Fruit fly (Drosophila melanogaster) whole organism, embryonic: ENCODE data around the gene CG15439.

Experiments used
- Atf3 ChIP-seq: fragments of 200-800 bp; sonication (Bioruptor generic); optimal IDR thresholded peaks from 3 replicates; lab custom pipeline; 2016; ENCODE audit warnings: missing biosample characterization, missing genetic modification characterization
- Bgb ChIP-seq: fragments of 200-800 bp; sonication (Bioruptor generic); IDR thresholded peaks from 2 replicates; pipeline ENCODE4 v1.3.6; 2022; ENCODE audit warnings: missing biosample characterization, missing genetic modification characterization; ENCODE audit not compliant: partially characterized antibody
- CG10565 ChIP-seq: fragments of 200-800 bp; sonication (Bioruptor generic); optimal IDR thresholded peaks from 3 replicates; lab custom pipeline; 2016; ENCODE audit warnings: missing biosample characterization, mild to moderate bottlenecking, missing genetic modification characterization
- CG11560 ChIP-seq: fragments of 200-800 bp; sonication (Bioruptor generic); IDR thresholded peaks from 3 replicates; pipeline ENCODE4 v1.3.6; 2022; ENCODE audit warnings: missing biosample characterization, missing genetic modification characterization
- CG11723 ChIP-seq: fragments of 200-800 bp; sonication (Bioruptor generic); optimal IDR thresholded peaks from 2 replicates; lab custom pipeline; 2017; ENCODE audit warnings: missing biosample characterization, mild to moderate bottlenecking, missing genetic modification characterization
- CG14710 ChIP-seq: fragments of 200-800 bp; sonication (Bioruptor generic); optimal IDR thresholded peaks from 3 replicates; lab custom pipeline; 2019; ENCODE audit warnings: missing biosample characterization, mild to moderate bottlenecking, missing genetic modification characterization, moderate library complexity
- CG16813 ChIP-seq: fragments of 200-800 bp; sonication (Bioruptor generic); IDR thresholded peaks from 3 replicates; pipeline ENCODE4 v1.3.6; 2022; ENCODE audit warnings: missing biosample characterization, missing genetic modification characterization; ENCODE audit not compliant: partially characterized antibody
- CG17361 ChIP-seq: fragments of 200-800 bp; sonication (Bioruptor generic); IDR thresholded peaks from 3 replicates; pipeline ENCODE4 v1.3.6; 2022; ENCODE audit warnings: missing biosample characterization, missing genetic modification characterization
- CG17829 ChIP-seq: fragments of 200-800 bp; optimal IDR thresholded peaks from 2 replicates; lab custom pipeline; 2019; ENCODE audit warnings: missing biosample characterization, mild to moderate bottlenecking, missing genetic modification characterization, moderate library complexity
- CG3163 ChIP-seq: fragments of 200-800 bp; sonication (Bioruptor generic); optimal IDR thresholded peaks from 3 replicates; lab custom pipeline; 2016; ENCODE audit warnings: missing biosample characterization, missing genetic modification characterization
- CG3281 ChIP-seq: fragments of 200-800 bp; sonication (Bioruptor generic); optimal IDR thresholded peaks from 3 replicates; lab custom pipeline; 2017; ENCODE audit warnings: missing biosample characterization, mild to moderate bottlenecking, missing genetic modification characterization
- CG34422 ChIP-seq: fragments of 200-800 bp; sonication (Bioruptor generic); IDR thresholded peaks from 3 replicates; pipeline ENCODE4 v1.3.6; 2022; ENCODE audit warnings: missing biosample characterization, missing genetic modification characterization
- CG4617 ChIP-seq: fragments of 200-800 bp; sonication (Bioruptor generic); optimal IDR thresholded peaks from 3 replicates; lab custom pipeline; 2016; ENCODE audit warnings: missing biosample characterization, missing genetic modification characterization, borderline replicate concordance
- CG6654 ChIP-seq: fragments of 200-800 bp; sonication (Bioruptor generic); optimal IDR thresholded peaks from 2 replicates; lab custom pipeline; 2017; ENCODE audit warnings: missing biosample characterization, mild to moderate bottlenecking, missing genetic modification characterization
- CG8388 ChIP-seq: fragments of 200-800 bp; sonication (Bioruptor generic); optimal IDR thresholded peaks from 2 replicates; lab custom pipeline; 2019; ENCODE audit warnings: missing biosample characterization, mild to moderate bottlenecking, missing genetic modification characterization, moderate library complexity
- CG8765 ChIP-seq: fragments of 200-800 bp; sonication (Bioruptor generic); IDR thresholded peaks from 2 replicates; pipeline ENCODE4 v1.3.6; 2022; ENCODE audit warnings: missing biosample characterization, missing genetic modification characterization
- CG9797 ChIP-seq: fragments of 200-800 bp; sonication (Bioruptor generic); optimal IDR thresholded peaks from 3 replicates; lab custom pipeline; 2018; ENCODE audit warnings: missing biosample characterization, mild to moderate bottlenecking, missing genetic modification characterization
- Dip2 ChIP-seq: fragments of 200-800 bp; sonication (Bioruptor generic); IDR thresholded peaks from 2 replicates; pipeline ENCODE4 v1.3.6; 2022; ENCODE audit warnings: missing biosample characterization, missing genetic modification characterization
- Dll ChIP-seq: fragments of 200-800 bp; sonication (Bioruptor generic); IDR thresholded peaks from 4 replicates; pipeline ENCODE4 v1.3.6; 2022; ENCODE audit warnings: missing biosample characterization, missing genetic modification characterization; ENCODE audit not compliant: partially characterized antibody
- Dref ChIP-seq: fragments of 200-800 bp; sonication (Bioruptor generic); IDR thresholded peaks from 2 replicates; pipeline ENCODE4 v1.3.6; 2022; ENCODE audit warnings: missing biosample characterization, missing genetic modification characterization
- E2f2 ChIP-seq: fragments of 200-800 bp; sonication (Bioruptor generic); IDR thresholded peaks from 2 replicates; pipeline ENCODE4 v1.3.6; 2022; ENCODE audit warnings: missing biosample characterization, missing genetic modification characterization
- Elba2 ChIP-seq: fragments of 200-800 bp; sonication (Bioruptor generic); optimal IDR thresholded peaks from 3 replicates; lab custom pipeline; 2016; ENCODE audit warnings: missing biosample characterization, missing genetic modification characterization
- Fer3 ChIP-seq: fragments of 200-800 bp; sonication (Bioruptor generic); optimal IDR thresholded peaks from 2 replicates; lab custom pipeline; 2018; ENCODE audit warnings: missing biosample characterization, mild to moderate bottlenecking, missing genetic modification characterization, moderate library complexity
- Hey ChIP-seq: fragments of 200-800 bp; sonication (Bioruptor generic); optimal IDR thresholded peaks from 3 replicates; lab custom pipeline; 2018; ENCODE audit warnings: missing biosample characterization, mild to moderate bottlenecking, missing genetic modification characterization
- Kr ChIP-seq: fragments of 200-800 bp; sonication (Bioruptor generic); optimal IDR thresholded peaks from 2 replicates; lab custom pipeline; 2017; ENCODE audit warnings: missing biosample characterization, mild to moderate bottlenecking, missing genetic modification characterization
- Lhr ChIP-seq: fragments of 200-800 bp; sonication (Bioruptor generic); optimal IDR thresholded peaks from 3 replicates; lab custom pipeline; 2017; ENCODE audit warnings: mild to moderate bottlenecking, missing biosample characterization, missing genetic modification reagents, missing genetic modification characterization
- Max ChIP-seq: fragments of 200-800 bp; sonication (Bioruptor generic); optimal IDR thresholded peaks from 2 replicates; lab custom pipeline; 2016; ENCODE audit warnings: missing biosample characterization, mild to moderate bottlenecking, missing genetic modification characterization
- Med ChIP-seq: fragments of 200-800 bp; sonication (Bioruptor generic); peaks from one replicate; lab custom pipeline; 2016; ENCODE audit warnings: missing biosample characterization, missing genetic modification characterization, mild to moderate bottlenecking, inconsistent platforms, moderate library complexity
- Myb ChIP-seq: fragments of 200-800 bp; sonication (Bioruptor generic); optimal IDR thresholded peaks from 2 replicates; lab custom pipeline; 2016; ENCODE audit warnings: missing biosample characterization, missing genetic modification characterization
- Xrp1 ChIP-seq: fragments of 200-800 bp; sonication (Bioruptor generic); IDR thresholded peaks from 2 replicates; pipeline ENCODE4 v1.3.6; 2022; ENCODE audit warnings: missing biosample characterization, missing genetic modification characterization
- amos ChIP-seq: fragments of 200-800 bp; sonication (Bioruptor generic); IDR thresholded peaks from 2 replicates; pipeline ENCODE4 v1.3.6; 2022; ENCODE audit warnings: missing biosample characterization, missing genetic modification characterization; ENCODE audit not compliant: partially characterized antibody
- bbx ChIP-seq: fragments of 200-800 bp; sonication (Bioruptor generic); IDR thresholded peaks from 2 replicates; pipeline ENCODE4 v1.3.6; 2022; ENCODE audit warnings: missing biosample characterization, missing genetic modification characterization; ENCODE audit not compliant: partially characterized antibody
- ems ChIP-seq: fragments of 200-800 bp; sonication (Bioruptor generic); optimal IDR thresholded peaks from 3 replicates; lab custom pipeline; 2016; ENCODE audit warnings: missing biosample characterization, missing genetic modification characterization
- eyg ChIP-seq: fragments of 200-800 bp; sonication (Bioruptor generic); optimal IDR thresholded peaks from 3 replicates; lab custom pipeline; 2016; ENCODE audit warnings: missing biosample characterization, missing genetic modification characterization
- fru ChIP-seq: fragments of >200 bp; optimal IDR thresholded peaks from 2 replicates; lab custom pipeline; 2017
- gsb ChIP-seq: fragments of 200-800 bp; sonication (Bioruptor generic); IDR thresholded peaks from 2 replicates; pipeline ENCODE4 v1.3.6; 2022; ENCODE audit warnings: missing biosample characterization, missing genetic modification characterization
- hb ChIP-seq: fragments of 200-800 bp; sonication (Bioruptor generic); IDR thresholded peaks from 3 replicates; pipeline ENCODE4 v1.3.6; 2022; ENCODE audit warnings: missing biosample characterization, missing genetic modification characterization; ENCODE audit not compliant: partially characterized antibody
- hbn ChIP-seq: fragments of 200-800 bp; sonication (Bioruptor generic); IDR thresholded peaks from 2 replicates; pipeline ENCODE4 v1.3.6; 2022; ENCODE audit warnings: missing biosample characterization, missing genetic modification characterization; ENCODE audit not compliant: partially characterized antibody
- inv ChIP-seq: fragments of 200-800 bp; sonication (Bioruptor generic); IDR thresholded peaks from 2 replicates; pipeline ENCODE4 v1.3.6; 2022; ENCODE audit warnings: missing biosample characterization, missing genetic modification characterization; ENCODE audit not compliant: partially characterized antibody
- lmd ChIP-seq: fragments of 200-800 bp; sonication (Bioruptor generic); IDR thresholded peaks from 2 replicates; pipeline ENCODE4 v1.3.6; 2022; ENCODE audit warnings: missing biosample characterization, missing genetic modification characterization
- mirr ChIP-seq: fragments of 200-800 bp; sonication (Bioruptor generic); optimal IDR thresholded peaks from 3 replicates; lab custom pipeline; 2018; ENCODE audit warnings: missing biosample characterization, mild to moderate bottlenecking, missing genetic modification characterization
- nmo ChIP-seq: fragments of 200-800 bp; sonication (Bioruptor generic); optimal IDR thresholded peaks from 2 replicates; lab custom pipeline; 2018; ENCODE audit warnings: missing biosample characterization, mild to moderate bottlenecking, missing genetic modification characterization, moderate library complexity
- onecut ChIP-seq: fragments of 200-800 bp; sonication (Bioruptor generic); IDR thresholded peaks from 2 replicates; pipeline ENCODE4 v1.3.6; 2022; ENCODE audit warnings: missing biosample characterization, missing genetic modification characterization
- pfk ChIP-seq: fragments of 200-800 bp; sonication (Bioruptor generic); optimal IDR thresholded peaks from 2 replicates; lab custom pipeline; 2018; ENCODE audit warnings: missing biosample characterization, mild to moderate bottlenecking, missing genetic modification characterization, moderate library complexity
- phol ChIP-seq: fragments of 200-800 bp; sonication (Bioruptor generic); optimal IDR thresholded peaks from 3 replicates; lab custom pipeline; 2018; ENCODE audit warnings: missing biosample characterization, mild to moderate bottlenecking, missing genetic modification characterization, moderate library complexity
- pita ChIP-seq: fragments of 200-800 bp; sonication (Bioruptor generic); optimal IDR thresholded peaks from 2 replicates; lab custom pipeline; 2017; ENCODE audit warnings: missing biosample characterization, mild to moderate bottlenecking, missing genetic modification characterization
- ssp ChIP-seq: fragments of 200-800 bp; sonication (Bioruptor generic); IDR thresholded peaks from 2 replicates; pipeline ENCODE4 v1.3.6; 2022; ENCODE audit warnings: missing biosample characterization, missing genetic modification characterization
- stwl ChIP-seq: fragments of 200-800 bp; sonication (Bioruptor generic); optimal IDR thresholded peaks from 3 replicates; lab custom pipeline; 2018; ENCODE audit warnings: missing biosample characterization, mild to moderate bottlenecking, missing genetic modification characterization, moderate library complexity
- ttk ChIP-seq: fragments of 200-800 bp; sonication (Bioruptor generic); IDR thresholded peaks from 2 replicates; pipeline ENCODE4 v2.1.2; 2022; ENCODE audit warnings: missing biosample characterization, missing genetic modification characterization

The CG15439 gene

dm6 chr2L:4448582-4449016 lies 4.2 kb downstream of the CG15439 start, which contains the start of gene MFS18 (continued):
- TF ChIP-seq CG3281 (GFP tag; lab: Kevin White, UChicago) (peak; percentile 98), CG17361 (GFP tag; lab: Robert Waterston, UW) (peak; percentile 99), Dll (peak; percentile 63; the same call in 2 of the 4 replicates)

- TF ChIP-seq Dip2 (GFP tag; lab: Robert Waterston, UW): no peak
- TF ChIP-seq fru (lab: Kevin White, UChicago): no peak
- TF ChIP-seq eyg (GFP tag; lab: Kevin White, UChicago): no peak
- TF ChIP-seq Dref (GFP tag; lab: Robert Waterston, UW): peak; percentile 86
- TF ChIP-seq Kr (GFP tag; lab: Kevin White, UChicago): no peak
- TF ChIP-seq gsb (GFP tag; lab: Robert Waterston, UW): no peak
- no peak for TF ChIP-seq CG11723 (GFP tag; lab: Kevin White, UChicago)
- peak; percentile 14 for TF ChIP-seq mirr (GFP tag; lab: Kevin White, UChicago)
- TF ChIP-seq CG8388 (GFP tag; lab: Kevin White, UChicago): no peak
- TF ChIP-seq ems (GFP tag; lab: Kevin White, UChicago): no peak
- no peak for TF ChIP-seq Atf3 (GFP tag; lab: Kevin White, UChicago)
- TF ChIP-seq lmd (GFP tag; lab: Robert Waterston, UW): no peak
- TF ChIP-seq CG6654: no peak
- peak; percentile 51 for TF ChIP-seq hbn (GFP tag; lab: Robert Waterston, UW)
- no peak for TF ChIP-seq CG3163 (GFP tag; lab: Kevin White, UChicago)
- peak; percentile 73 for TF ChIP-seq Med (GFP tag; lab: Kevin White, UChicago)
- TF ChIP-seq CG4617 (GFP tag; lab: Kevin White, UChicago): peak; percentile 86
- no peak for TF ChIP-seq Hey
- TF ChIP-seq inv (GFP tag; lab: Robert Waterston, UW): peak; percentile 48; the same call in 1 of the 2 replicates
- TF ChIP-seq hb: 0 out of 3 replicates have a peak, but pooled peaks have one; percentile 25
- peak; percentile 58 for TF ChIP-seq Max
- no peak for TF ChIP-seq CG10565 (GFP tag; lab: Kevin White, UChicago)
- no peak for TF ChIP-seq ssp
- TF ChIP-seq pita (GFP tag; lab: Kevin White, UChicago): no peak
- TF ChIP-seq bbx (GFP tag; lab: Robert Waterston, UW): peak; percentile 87
- TF ChIP-seq E2f2 (GFP tag; lab: Robert Waterston, UW): peak; percentile 39; the same call in 1 of the 2 replicates
- TF ChIP-seq CG14710 (tag; lab: Kevin White, UChicago): peak; percentile 55
- TF ChIP-seq phol (tag; lab: Kevin White, UChicago): peak; percentile 11
- TF ChIP-seq nmo (GFP tag; lab: Kevin White, UChicago): peak; percentile 5
- TF ChIP-seq CG17829 (tag; lab: Kevin White, UChicago): peak; percentile 49
- peak; percentile 71 for TF ChIP-seq CG9797
- no peak for TF ChIP-seq ttk (GFP tag; lab: Robert Waterston, UW)
- peak; percentile 34 for TF ChIP-seq Myb (GFP tag; lab: Kevin White, UChicago)
- peak; percentile 88 for TF ChIP-seq stwl (tag; lab: Kevin White, UChicago)
- peak; percentile 74 for TF ChIP-seq CG16813 (GFP tag; lab: Robert Waterston, UW)
- peak; percentile 68; the same call in 1 of the 2 replicates for TF ChIP-seq amos (GFP tag; lab: Robert Waterston, UW)
- peak; percentile 45 for TF ChIP-seq onecut (GFP tag; lab: Robert Waterston, UW)
- TF ChIP-seq Lhr (GFP tag; lab: Kevin White, UChicago): no peak
- peak; percentile 60; the same call in 1 of the 3 replicates for TF ChIP-seq CG11560 (tag; lab: Robert Waterston, UW)
- no peak for TF ChIP-seq pfk (GFP tag; lab: Kevin White, UChicago)
- no peak; the same call in 2 of the 3 replicates for TF ChIP-seq CG34422 (GFP tag; lab: Robert Waterston, UW)
- TF ChIP-seq Bgb: peak; percentile 82
- peak; percentile 56 for TF ChIP-seq Elba2 (GFP tag; lab: Kevin White, UChicago)
- no peak for TF ChIP-seq CG8765
- no peak for TF ChIP-seq Fer3 (tag; lab: Kevin White, UChicago)
- TF ChIP-seq Xrp1 (GFP tag; lab: Robert Waterston, UW): 0 out of 2 replicates have a peak, but pooled peaks have one; percentile 6
Measured at dm6 chr2L:4444457-4444856, 8.4 kb downstream of the CG15439 start, which contains the start of the genes morgue and Elp3. TSS of gene morgue (minus strand) at chr2L:4444680. TSS of gene Elp3 (plus strand) at chr2L:4444732.
